Worm (Caenorhabditis elegans) whole organism, L3 larva: ENCODE data around the gene aass-1.

Experiments used
- R02D3.7 ChIP-seq: fragments of 150-350 bp; optimal IDR thresholded peaks from 2 replicates; lab custom pipeline; 2014; ENCODE audit warnings: missing biosample characterization, missing genetic modification characterization
- ZK546.5 ChIP-seq: sonication (generic microtip); optimal IDR thresholded peaks from 2 replicates; lab custom pipeline; 2017; ENCODE audit warnings: missing biosample characterization, missing genetic modification characterization
- ceh-82 ChIP-seq: fragments of 150-350 bp; optimal IDR thresholded peaks from 2 replicates; lab custom pipeline; 2014; ENCODE audit warnings: missing biosample characterization, missing genetic modification characterization
- egl-5 ChIP-seq: fragments of 150-350 bp; optimal IDR thresholded peaks from 2 replicates; lab custom pipeline; 2017; ENCODE audit warnings: missing biosample characterization, missing genetic modification reagents, missing genetic modification characterization, inconsistent platforms
- fkh-10 ChIP-seq: sonication (generic microtip); optimal IDR thresholded peaks from 2 replicates; lab custom pipeline; 2017; ENCODE audit warnings: missing biosample characterization, missing genetic modification reagents, missing genetic modification characterization
- lsy-12 ChIP-seq: sonication (generic microtip); optimal IDR thresholded peaks from 2 replicates; lab custom pipeline; 2016; ENCODE audit warnings: mild to moderate bottlenecking, missing genetic modification characterization, missing compliant biosample characterization
- mdl-1 ChIP-seq: fragments of 150-350 bp; optimal IDR thresholded peaks from 2 replicates; lab custom pipeline; 2014; ENCODE audit warnings: missing biosample characterization, missing genetic modification characterization
- nhr-237 ChIP-seq: fragments of 150-350 bp; optimal IDR thresholded peaks from 2 replicates; lab custom pipeline; 2014; ENCODE audit warnings: missing biosample characterization, missing genetic modification characterization
- nhr-25 ChIP-seq: sonication (generic microtip); optimal IDR thresholded peaks from 2 replicates; lab custom pipeline; 2017; ENCODE audit warnings: missing biosample characterization, missing genetic modification characterization
- nhr-76 ChIP-seq: fragments of 150-350 bp; sonication (generic microtip); optimal IDR thresholded peaks from 5 replicates; lab custom pipeline; 2014; ENCODE audit warnings: missing biosample characterization, missing genetic modification characterization
- pqm-1 ChIP-seq: fragments of 150-350 bp; optimal IDR thresholded peaks from 2 replicates; lab custom pipeline; 2017; ENCODE audit warnings: missing biosample characterization, missing genetic modification characterization, inconsistent platforms
- snpc-4 ChIP-seq: fragments of 150-350 bp; optimal IDR thresholded peaks from 2 replicates; lab custom pipeline; 2014; ENCODE audit warnings: missing biosample characterization, missing genetic modification characterization
- unc-39 ChIP-seq: sonication (generic microtip); optimal IDR thresholded peaks from 4 replicates; lab custom pipeline; 2017; ENCODE audit warnings: missing biosample characterization, missing genetic modification characterization
- ztf-11 ChIP-seq: fragments of 150-350 bp; optimal IDR thresholded peaks from 2 replicates; lab custom pipeline; 2014; ENCODE audit warnings: missing biosample characterization, missing genetic modification characterization

DNA sequence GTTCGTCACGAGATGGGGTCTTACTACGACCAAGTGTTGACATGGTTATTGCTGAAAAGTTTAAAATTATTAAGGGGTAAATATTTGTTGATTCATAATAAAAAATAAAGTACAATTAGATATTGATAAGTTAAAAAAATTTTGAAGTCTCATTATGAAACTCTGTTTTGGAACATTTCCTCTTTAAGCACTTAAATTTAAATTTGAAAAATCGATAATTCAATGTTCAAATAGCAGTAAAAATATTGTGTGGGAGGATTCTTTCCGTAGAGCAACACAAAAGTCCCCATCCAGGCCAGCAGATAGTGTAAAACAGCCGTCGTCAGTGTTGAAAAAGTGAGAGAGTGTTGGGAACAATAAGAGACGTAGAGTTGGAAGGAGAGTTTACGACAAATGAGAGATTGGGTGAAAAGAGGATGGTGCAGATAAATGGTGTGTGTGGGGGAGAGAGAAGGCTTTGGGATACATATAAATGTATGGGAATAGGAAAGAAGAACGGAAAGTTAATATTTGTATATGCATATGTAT, 19.3 kb downstream of the aass-1 start, which contains the start of gene pat-6:
- TF ChIP-seq ztf-11 (tag; lab: Kevin White, UChicago) (no peak), egl-5 (tag; lab: Kevin White, UChicago) (no peak), nhr-76 (tag; lab: Kevin White, UChicago) (no peak), nhr-237 (tag; lab: Kevin White, UChicago) (no peak), unc-39 (tag; lab: Kevin White, UChicago) (no peak), fkh-10 (GFP tag; lab: Kevin White, UChicago) (no peak), mdl-1 (tag; lab: Kevin White, UChicago) (no peak), pqm-1 (no peak), ZK546.5 (no peak), snpc-4 (tag; lab: Kevin White, UChicago) (no peak), lsy-12 (tag; lab: Kevin White, UChicago) (no peak), ceh-82 (no peak), R02D3.7 (tag; lab: Kevin White, UChicago) (no peak), nhr-25 (tag; lab: Kevin White, UChicago) (no peak)
